Fruit fly (Drosophila melanogaster) whole organism, embryonic: ENCODE measurements around the gene ens.

Experiments
- Abd-B ChIP-seq: fragments of 200-800 bp; sonication (Bioruptor generic); optimal IDR thresholded peaks from 2 replicates; lab custom pipeline; 2018; ENCODE audit warnings: missing biosample characterization, mild to moderate bottlenecking, missing genetic modification characterization, moderate library complexity
- CG10267 ChIP-seq: fragments of 200-800 bp; sonication (Bioruptor generic); optimal IDR thresholded peaks from 2 replicates; lab custom pipeline; 2018; ENCODE audit warnings: missing biosample characterization, mild to moderate bottlenecking, missing genetic modification characterization, moderate library complexity
- CG10654 ChIP-seq: fragments of 200-800 bp; sonication (Bioruptor generic); optimal IDR thresholded peaks from 2 replicates; lab custom pipeline; 2016; ENCODE audit warnings: missing biosample characterization, missing genetic modification characterization
- CG11085 ChIP-seq: fragments of 200-800 bp; sonication (Bioruptor generic); IDR thresholded peaks from 2 replicates; pipeline ENCODE4 v1.3.6; 2022; ENCODE audit warnings: missing biosample characterization, missing genetic modification characterization
- CG11560 ChIP-seq: fragments of 200-800 bp; sonication (Bioruptor generic); IDR thresholded peaks from 3 replicates; pipeline ENCODE4 v1.3.6; 2022; ENCODE audit warnings: missing biosample characterization, missing genetic modification characterization
- CG12071 ChIP-seq: fragments of 200-800 bp; sonication (Bioruptor generic); optimal IDR thresholded peaks from 3 replicates; lab custom pipeline; 2018; ENCODE audit warnings: missing biosample characterization, mild to moderate bottlenecking, missing genetic modification characterization
- CG12942 ChIP-seq: fragments of 200-800 bp; sonication (Bioruptor generic); optimal IDR thresholded peaks from 3 replicates; lab custom pipeline; 2016; ENCODE audit warnings: missing biosample characterization, missing genetic modification characterization
- CG13894 ChIP-seq: fragments of 200-800 bp; sonication (Bioruptor generic); optimal IDR thresholded peaks from 3 replicates; lab custom pipeline; 2018; ENCODE audit warnings: missing biosample characterization, mild to moderate bottlenecking, missing genetic modification characterization, moderate library complexity
- CG15073 ChIP-seq: fragments of 200-800 bp; sonication (Bioruptor generic); optimal IDR thresholded peaks from 2 replicates; lab custom pipeline; 2016; ENCODE audit warnings: missing biosample characterization, missing genetic modification characterization
- CG1602 ChIP-seq: fragments of 200-800 bp; sonication (Bioruptor generic); optimal IDR thresholded peaks from 3 replicates; lab custom pipeline; 2016; ENCODE audit warnings: missing biosample characterization, missing genetic modification characterization
- CG17186 ChIP-seq: fragments of 200-800 bp; sonication (Bioruptor generic); optimal IDR thresholded peaks from 3 replicates; lab custom pipeline; 2017; ENCODE audit warnings: missing biosample characterization, missing genetic modification reagents, missing genetic modification characterization
- CG18011 ChIP-seq: fragments of 200-800 bp; sonication (Bioruptor generic); optimal IDR thresholded peaks from 2 replicates; lab custom pipeline; 2017; ENCODE audit warnings: missing biosample characterization, missing genetic modification characterization, mild to moderate bottlenecking, moderate library complexity, missing genotype
- CG2129 ChIP-seq: fragments of 200-800 bp; sonication (Bioruptor generic); IDR thresholded peaks from 2 replicates; pipeline ENCODE4 v1.3.6; 2022; ENCODE audit warnings: missing biosample characterization, missing genetic modification characterization; ENCODE audit not compliant: partially characterized antibody
- CG2875 ChIP-seq: fragments of 200-800 bp; sonication (Bioruptor generic); optimal IDR thresholded peaks from 2 replicates; lab custom pipeline; 2017; ENCODE audit warnings: missing biosample characterization, mild to moderate bottlenecking, missing genetic modification characterization, missing genetic modification reagents
- CG31365 ChIP-seq: fragments of 200-800 bp; sonication (Bioruptor generic); optimal IDR thresholded peaks from 2 replicates; lab custom pipeline; 2018; ENCODE audit warnings: missing biosample characterization, mild to moderate bottlenecking, missing genetic modification characterization
- CG3995 ChIP-seq: fragments of 200-800 bp; sonication (Bioruptor generic); optimal IDR thresholded peaks from 3 replicates; lab custom pipeline; 2016; ENCODE audit warnings: missing biosample characterization, missing genetic modification characterization
- CG7357 ChIP-seq: fragments of 200-800 bp; sonication (Bioruptor generic); IDR thresholded peaks from 3 replicates; pipeline ENCODE4 v1.3.6; 2022; ENCODE audit warnings: missing biosample characterization, missing genetic modification characterization
- CG7928 ChIP-seq: fragments of 200-800 bp; sonication (Bioruptor generic); optimal IDR thresholded peaks from 2 replicates; lab custom pipeline; 2017; ENCODE audit warnings: missing biosample characterization, mild to moderate bottlenecking, missing genetic modification characterization
- CG7963 ChIP-seq: fragments of 200-800 bp; sonication (Bioruptor generic); IDR thresholded peaks from 3 replicates; pipeline ENCODE4 v1.3.6; 2022; ENCODE audit warnings: missing biosample characterization, missing genetic modification characterization; ENCODE audit not compliant: partially characterized antibody
- CG8388 ChIP-seq: fragments of 200-800 bp; sonication (Bioruptor generic); optimal IDR thresholded peaks from 2 replicates; lab custom pipeline; 2019; ENCODE audit warnings: missing biosample characterization, mild to moderate bottlenecking, missing genetic modification characterization, moderate library complexity
- CG9797 ChIP-seq: fragments of 200-800 bp; sonication (Bioruptor generic); optimal IDR thresholded peaks from 3 replicates; lab custom pipeline; 2018; ENCODE audit warnings: missing biosample characterization, mild to moderate bottlenecking, missing genetic modification characterization
- D ChIP-seq, 2 experiments: fragments of 200-800 bp in 1 of 2; fragments of >200 bp in 1 of 2; sonication (Bioruptor generic) in 1 of 2; optimal IDR thresholded peaks; 2 replicates in 1 of 2; 3 replicates in 1 of 2; lab custom pipeline; 2017; ENCODE audit warnings: mild to moderate bottlenecking in 1 of 2, missing biosample characterization in 1 of 2, missing genetic modification characterization in 1 of 2, missing genetic modification reagents in 1 of 2
- Doc3 ChIP-seq: fragments of 200-800 bp; sonication (Bioruptor generic); IDR thresholded peaks from 3 replicates; pipeline ENCODE4 v1.3.6; 2022; ENCODE audit warnings: missing biosample characterization, missing genetic modification characterization; ENCODE audit not compliant: partially characterized antibody
- Hr51 ChIP-seq, 2 experiments: fragments of 200-800 bp; sonication (Bioruptor generic); optimal IDR thresholded peaks; 2 replicates in 1 of 2; 3 replicates in 1 of 2; lab custom pipeline; 2016 to 2018; ENCODE audit warnings: missing biosample characterization in 2 of 2, missing genetic modification characterization in 2 of 2, mild to moderate bottlenecking in 1 of 2, moderate library complexity in 1 of 2
- Max ChIP-seq: fragments of 200-800 bp; sonication (Bioruptor generic); optimal IDR thresholded peaks from 2 replicates; lab custom pipeline; 2016; ENCODE audit warnings: missing biosample characterization, mild to moderate bottlenecking, missing genetic modification characterization
- Nf-YC ChIP-seq: fragments of 200-800 bp; optimal IDR thresholded peaks from 3 replicates; lab custom pipeline; 2019; ENCODE audit warnings: missing biosample characterization, mild to moderate bottlenecking, missing genetic modification characterization, moderate library complexity
- NfI ChIP-seq: fragments of 200-800 bp; sonication (Bioruptor generic); optimal IDR thresholded peaks from 3 replicates; lab custom pipeline; 2018; ENCODE audit warnings: missing biosample characterization, mild to moderate bottlenecking, missing genetic modification characterization, moderate library complexity
- YL-1 ChIP-seq: fragments of 200-800 bp; sonication (Bioruptor generic); optimal IDR thresholded peaks from 3 replicates; lab custom pipeline; 2017; ENCODE audit warnings: missing biosample characterization, mild to moderate bottlenecking, missing genetic modification characterization
- ac ChIP-seq: fragments of 200-800 bp; sonication (Bioruptor generic); optimal IDR thresholded peaks from 3 replicates; lab custom pipeline; 2017; ENCODE audit warnings: missing biosample characterization, mild to moderate bottlenecking, missing genetic modification characterization
- amos ChIP-seq: fragments of 200-800 bp; sonication (Bioruptor generic); IDR thresholded peaks from 2 replicates; pipeline ENCODE4 v1.3.6; 2022; ENCODE audit warnings: missing biosample characterization, missing genetic modification characterization; ENCODE audit not compliant: partially characterized antibody
- ase ChIP-seq: fragments of 200-800 bp; sonication (Bioruptor generic); IDR thresholded peaks from 3 replicates; pipeline ENCODE4 v1.3.6; 2022; ENCODE audit warnings: missing biosample characterization, missing genetic modification characterization
- cad ChIP-seq: fragments of >200 bp; optimal IDR thresholded peaks from 2 replicates; lab custom pipeline; 2017; ENCODE audit warnings: missing biosample characterization, missing genetic modification characterization
- cas ChIP-seq: fragments of 200-800 bp; sonication (Bioruptor generic); IDR thresholded peaks from 2 replicates; pipeline ENCODE4 v1.3.6; 2022; ENCODE audit warnings: missing biosample characterization, missing genetic modification characterization
- da ChIP-seq: fragments of 200-800 bp; sonication (Bioruptor generic); optimal IDR thresholded peaks from 2 replicates; lab custom pipeline; 2016; ENCODE audit warnings: missing biosample characterization, missing genetic modification characterization
- disco-r ChIP-seq: fragments of 200-800 bp; sonication (Bioruptor generic); optimal IDR thresholded peaks from 2 replicates; lab custom pipeline; 2016; ENCODE audit warnings: missing biosample characterization, missing genetic modification characterization
- esg ChIP-seq: fragments of 200-800 bp; sonication (Bioruptor generic); conservative IDR thresholded peaks from 2 replicates; pipeline ENCODE4 v1.3.6; 2022; ENCODE audit warnings: missing biosample characterization, missing genetic modification characterization
- fd64A ChIP-seq: fragments of 200-800 bp; sonication (Bioruptor generic); optimal IDR thresholded peaks from 3 replicates; lab custom pipeline; 2018; ENCODE audit warnings: missing biosample characterization, mild to moderate bottlenecking, missing genetic modification characterization
- hbn ChIP-seq: fragments of 200-800 bp; sonication (Bioruptor generic); IDR thresholded peaks from 2 replicates; pipeline ENCODE4 v1.3.6; 2022; ENCODE audit warnings: missing biosample characterization, missing genetic modification characterization; ENCODE audit not compliant: partially characterized antibody
- lab ChIP-seq: fragments of 200-800 bp; sonication (Bioruptor generic); optimal IDR thresholded peaks from 3 replicates; lab custom pipeline; 2017; ENCODE audit warnings: missing biosample characterization, missing genetic modification characterization, mild to moderate bottlenecking, moderate library complexity, missing genetic modification reagents
- luna ChIP-seq: fragments of 200-800 bp; sonication (Bioruptor generic); optimal IDR thresholded peaks from 2 replicates; lab custom pipeline; 2016; ENCODE audit warnings: missing biosample characterization, missing genetic modification characterization
- maf-S ChIP-seq: fragments of 200-800 bp; sonication (Bioruptor generic); optimal IDR thresholded peaks from 2 replicates; lab custom pipeline; 2016; ENCODE audit warnings: missing biosample characterization, missing genetic modification characterization
- oc ChIP-seq: fragments of 200-800 bp; sonication (Bioruptor generic); optimal IDR thresholded peaks from 2 replicates; lab custom pipeline; 2018; ENCODE audit warnings: missing biosample characterization, mild to moderate bottlenecking, missing genetic modification characterization, moderate library complexity
- pan ChIP-seq, 4 experiments: fragments of >200 bp in 3 of 4; fragments of 200-800 bp in 1 of 4; sonication (Bioruptor generic) in 1 of 4; optimal IDR thresholded peaks in 3 of 4; IDR thresholded peaks in 1 of 4; 2 replicates each; pipeline versions ENCODE4 v1.3.6 to Lab custom; 2017 to 2022; ENCODE audit warnings: missing biosample characterization in 2 of 4, missing genetic modification characterization in 2 of 4, mixed read lengths in 1 of 4
- pita ChIP-seq: fragments of 200-800 bp; sonication (Bioruptor generic); optimal IDR thresholded peaks from 2 replicates; lab custom pipeline; 2017; ENCODE audit warnings: missing biosample characterization, mild to moderate bottlenecking, missing genetic modification characterization
- salm ChIP-seq: fragments of 200-800 bp; sonication (Bioruptor generic); optimal IDR thresholded peaks from 2 replicates; lab custom pipeline; 2018; ENCODE audit warnings: missing biosample characterization, mild to moderate bottlenecking, missing genetic modification characterization
- scrt ChIP-seq: fragments of 200-800 bp; sonication (Bioruptor generic); optimal IDR thresholded peaks from 2 replicates; lab custom pipeline; 2018; ENCODE audit warnings: missing biosample characterization, mild to moderate bottlenecking, missing genetic modification characterization, moderate library complexity
- trem ChIP-seq: fragments of 200-800 bp; optimal IDR thresholded peaks from 3 replicates; lab custom pipeline; 2019; ENCODE audit warnings: missing biosample characterization, mild to moderate bottlenecking, missing genetic modification characterization, moderate library complexity
- ttk ChIP-seq: fragments of 200-800 bp; sonication (Bioruptor generic); IDR thresholded peaks from 2 replicates; pipeline ENCODE4 v2.1.2; 2022; ENCODE audit warnings: missing biosample characterization, missing genetic modification characterization

ens gene

DNA sequence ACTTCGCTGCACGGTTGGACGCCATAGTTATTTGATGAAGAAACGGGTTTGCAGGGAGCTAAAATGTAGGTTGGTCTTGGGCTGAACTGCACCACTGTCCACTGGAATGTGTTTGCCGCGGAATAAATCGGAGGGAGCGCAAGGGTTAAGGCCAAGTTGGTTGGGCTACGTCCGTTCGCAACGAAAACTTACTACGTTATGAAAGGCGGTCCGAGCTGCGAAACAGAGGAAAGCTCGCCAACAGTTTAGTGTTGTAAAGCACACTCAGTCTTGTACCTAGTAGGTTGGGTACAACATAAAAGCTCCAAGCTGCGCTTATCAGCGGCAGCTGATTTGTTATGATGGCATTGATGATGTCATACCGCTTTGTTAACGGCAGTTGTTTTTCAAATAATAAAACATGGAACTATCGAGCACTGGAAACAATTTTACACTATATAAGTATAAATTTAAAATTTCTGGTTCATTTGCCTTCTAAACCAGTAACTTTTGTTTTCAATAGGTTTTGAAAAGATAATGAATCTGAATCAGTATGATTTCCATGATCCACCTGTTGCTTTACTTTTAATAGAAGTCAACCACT is 12.1 kb downstream of the ens start, which contains the start of gene Chd64 (continued):
- TF ChIP-seq D (optimal IDR thresholded peaks at IDR 0.05; lab: Kevin White, UChicago) (no peak), D (GFP tag; optimal IDR thresholded peaks at IDR 0.05; lab: Kevin White, UChicago) (no peak), cad (no peak), trem (tag; lab: Kevin White, UChicago) (no peak), esg (GFP tag; lab: Robert Waterston, UW) (no peak), CG12071 (peak; percentile 47), fd64A (no peak), lab (peak; percentile 84), CG17186 (GFP tag; lab: Kevin White, UChicago) (no peak), Hr51 (GFP tag; optimal IDR thresholded peaks at IDR 0.05; lab: Kevin White, UChicago) (no peak), da (GFP tag; lab: Kevin White, UChicago) (no peak), CG9797 (no peak), CG10654 (no peak), CG3995 (GFP tag; lab: Kevin White, UChicago) (no peak), hbn (GFP tag; lab: Robert Waterston, UW) (peak; percentile 48; the same call in 1 of the 2 replicates), ac (GFP tag; lab: Kevin White, UChicago) (no peak), CG15073 (GFP tag; lab: Kevin White, UChicago) (no peak), oc (tag; lab: Kevin White, UChicago) (no peak), CG8388 (no peak), disco-r (no peak), cas (GFP tag; lab: Robert Waterston, UW) (no peak), CG31365 (no peak), CG10267 (tag; lab: Kevin White, UChicago) (peak; percentile 68), ttk (GFP tag; lab: Robert Waterston, UW) (no peak), salm (tag; lab: Kevin White, UChicago) (no peak), CG2875 (GFP tag; lab: Kevin White, UChicago) (no peak), CG7928 (peak; percentile 11), scrt (peak; percentile 72), Doc3 (no peak), CG11085 (GFP tag; lab: Robert Waterston, UW) (peak; percentile 9; the same call in 1 of the 2 replicates), luna (no peak), CG12942 (GFP tag; lab: Kevin White, UChicago) (no peak), CG2129 (GFP tag; lab: Robert Waterston, UW) (no peak), CG7357 (GFP tag; lab: Robert Waterston, UW) (no peak), ase (GFP tag; lab: Robert Waterston, UW) (no peak), pita (GFP tag; lab: Kevin White, UChicago) (no peak), CG7963 (GFP tag; lab: Robert Waterston, UW) (no peak), maf-S (peak; percentile 14), CG18011 (no peak), Abd-B (GFP tag; lab: Kevin White, UChicago) (no peak), CG11560 (tag; lab: Robert Waterston, UW) (no peak), pan (optimal IDR thresholded peaks at IDR 0.05; lab: Kevin White, UChicago) (no peak), pan (GFP tag; optimal IDR thresholded peaks at IDR 0.05 in 1 of 2, IDR thresholded peaks at IDR 0.05 in 1 of 2) (no peak), amos (GFP tag; lab: Robert Waterston, UW) (peak; percentile 45; the same call in 1 of the 2 replicates), CG13894 (tag; lab: Kevin White, UChicago) (peak; percentile 65), Max (GFP tag; lab: Kevin White, UChicago) (no peak), YL-1 (GFP tag; lab: Kevin White, UChicago) (peak; percentile 53), Nf-YC (peak; percentile 48), CG1602 (GFP tag; lab: Kevin White, UChicago) (no peak), NfI (GFP tag; lab: Kevin White, UChicago) (peak; percentile 6)
